Worm (Caenorhabditis elegans) whole organism, young adult: ENCODE measurements around the gene Y39A1A.31.

Experiments used
- B0019.2 ChIP-seq: fragments of 200-800 bp; sonication (Bioruptor generic); conservative IDR thresholded peaks from 2 replicates; pipeline ENCODE4 v1.3.6; 2022; ENCODE audit warnings: missing genetic modification reagents, missing genetic modification characterization, missing compliant biosample characterization
- B0035.1 ChIP-seq: sonication (generic microtip); optimal IDR thresholded peaks from 2 replicates; lab custom pipeline; 2016; ENCODE audit warnings: missing genetic modification characterization, mild to moderate bottlenecking, missing compliant biosample characterization, missing genotype, missing genetic modification reagents
- B0336.3 ChIP-seq: fragments of 200-800 bp; sonication (Bioruptor generic); IDR thresholded peaks from 2 replicates; pipeline ENCODE4 v1.3.6; 2022; ENCODE audit warnings: missing genetic modification characterization, missing compliant biosample characterization
- C06A6.2 ChIP-seq: fragments of 200-800 bp; sonication (Bioruptor generic); conservative IDR thresholded peaks from 2 replicates; pipeline ENCODE4 v1.3.6; 2022; ENCODE audit warnings: missing genetic modification characterization, missing compliant biosample characterization
- F23B12.7 ChIP-seq: sonication (generic microtip); optimal IDR thresholded peaks from 2 replicates; lab custom pipeline; 2017; ENCODE audit warnings: missing genetic modification characterization, mild to moderate bottlenecking, missing compliant biosample characterization, antibody characterized with exemption, moderate library complexity; ENCODE audit not compliant: insufficient read depth
- F33H1.4 ChIP-seq: fragments of 200-800 bp; sonication (Bioruptor generic); IDR thresholded peaks from 2 replicates; pipeline ENCODE4 v1.3.6; 2022; ENCODE audit warnings: missing genetic modification reagents, missing genetic modification characterization, missing compliant biosample characterization
- F52B5.7 ChIP-seq: sonication (generic microtip); optimal IDR thresholded peaks from 2 replicates; lab custom pipeline; 2016; ENCODE audit warnings: mild to moderate bottlenecking, missing genetic modification characterization, missing compliant biosample characterization
- F55B11.4 ChIP-seq: sonication (generic microtip); optimal IDR thresholded peaks from 2 replicates; lab custom pipeline; 2016; ENCODE audit warnings: missing compliant biosample characterization, missing genetic modification characterization, borderline replicate concordance; ENCODE audit not compliant: insufficient read depth
- K11D2.4 ChIP-seq: fragments of 200-800 bp; sonication (Bioruptor generic); IDR thresholded peaks from 2 replicates; pipeline ENCODE4 v1.3.6; 2022; ENCODE audit warnings: missing genetic modification reagents, missing genetic modification characterization, missing compliant biosample characterization
- Y79H2A.3 ChIP-seq: fragments of 200-800 bp; sonication (Bioruptor generic); conservative IDR thresholded peaks from 2 replicates; pipeline ENCODE4 v1.3.6; 2022; ENCODE audit warnings: missing genetic modification reagents, missing genetic modification characterization, missing compliant biosample characterization
- Y95B8A.8 ChIP-seq: fragments of 200-800 bp; sonication (Bioruptor generic); IDR thresholded peaks from 2 replicates; pipeline ENCODE4 v1.3.6; 2022; ENCODE audit warnings: missing genetic modification reagents, missing genetic modification characterization, missing compliant biosample characterization
- akir-1 ChIP-seq: fragments of 200-800 bp; sonication (Bioruptor generic); optimal IDR thresholded peaks from 2 replicates; lab custom pipeline; 2018; ENCODE audit warnings: mild to moderate bottlenecking, missing genetic modification characterization, moderate library complexity, missing compliant biosample characterization
- ama-1 ChIP-seq, 3 experiments: fragments of 150-350 bp in 1 of 3; sonication (generic microtip) in 2 of 3; optimal IDR thresholded peaks; 2 replicates each; lab custom pipeline; 2014 to 2018; ENCODE audit warnings: missing biosample characterization in 2 of 3, missing genetic modification characterization in 2 of 3, missing genetic modification reagents in 2 of 3
- aptf-2 ChIP-seq: fragments of 200-800 bp; sonication (Bioruptor generic); conservative IDR thresholded peaks from 2 replicates; pipeline ENCODE4 v1.3.6; 2022; ENCODE audit warnings: missing genetic modification reagents, missing genetic modification characterization, missing compliant biosample characterization
- atf-7 ChIP-seq: sonication (generic microtip); optimal IDR thresholded peaks from 2 replicates; lab custom pipeline; 2017; ENCODE audit warnings: mild to moderate bottlenecking, missing genetic modification characterization, missing compliant biosample characterization
- athp-1 ChIP-seq: sonication (generic microtip); optimal IDR thresholded peaks from 2 replicates; lab custom pipeline; 2017; ENCODE audit warnings: mild to moderate bottlenecking, missing genetic modification characterization, missing compliant biosample characterization
- bed-1 ChIP-seq: fragments of 200-800 bp; sonication (Bioruptor generic); IDR thresholded peaks from 2 replicates; pipeline ENCODE4 v1.3.6; 2022; ENCODE audit warnings: missing genetic modification reagents, missing genetic modification characterization, missing compliant biosample characterization
- bed-2 ChIP-seq: fragments of 200-800 bp; sonication (Bioruptor generic); IDR thresholded peaks from 2 replicates; pipeline ENCODE4 v1.3.6; 2022; ENCODE audit warnings: missing genetic modification reagents, missing genetic modification characterization, missing compliant biosample characterization
- cebp-2 ChIP-seq: fragments of 200-800 bp; sonication (Bioruptor generic); IDR thresholded peaks from 2 replicates; pipeline ENCODE4 v1.3.6; 2022; ENCODE audit warnings: missing genetic modification characterization, missing compliant biosample characterization
- ceh-91 ChIP-seq: fragments of 200-800 bp; sonication (Bioruptor generic); IDR thresholded peaks from 2 replicates; pipeline ENCODE4 v1.3.6; 2022; ENCODE audit warnings: missing genetic modification reagents, missing genetic modification characterization, missing compliant biosample characterization
- dpl-1 ChIP-seq: fragments of 150-350 bp; optimal IDR thresholded peaks from 2 replicates; lab custom pipeline; 2014; ENCODE audit warnings: missing biosample characterization, missing genetic modification reagents, missing genetic modification characterization
- egrh-3 ChIP-seq: fragments of 200-800 bp; sonication (Bioruptor generic); IDR thresholded peaks from 2 replicates; pipeline ENCODE4 v1.3.6; 2022; ENCODE audit warnings: missing genetic modification reagents, missing genetic modification characterization, missing compliant biosample characterization
- hlh-26 ChIP-seq: fragments of 200-800 bp; sonication (Bioruptor generic); conservative IDR thresholded peaks from 2 replicates; pipeline ENCODE4 v1.3.6; 2022; ENCODE audit warnings: missing genetic modification reagents, missing genetic modification characterization, missing compliant biosample characterization
- hmg-1.2 ChIP-seq: fragments of 200-800 bp; sonication (Bioruptor generic); IDR thresholded peaks from 2 replicates; pipeline ENCODE4 v1.3.6; 2022; ENCODE audit warnings: missing genetic modification reagents, missing genetic modification characterization, missing compliant biosample characterization
- lin-35 ChIP-seq, 3 experiments: fragments of 150-350 bp in 2 of 3; sonication (generic microtip) in 1 of 3; optimal IDR thresholded peaks; 2 replicates each; lab custom pipeline; 2014 to 2018; ENCODE audit warnings: missing biosample characterization in 3 of 3, missing genetic modification characterization in 3 of 3, missing genetic modification reagents in 3 of 3
- madf-10 ChIP-seq: sonication (generic microtip); optimal IDR thresholded peaks from 2 replicates; lab custom pipeline; 2016; ENCODE audit warnings: mild to moderate bottlenecking, missing genetic modification characterization, missing compliant biosample characterization
- madf-3 ChIP-seq: fragments of 200-800 bp; sonication (Bioruptor generic); IDR thresholded peaks from 2 replicates; pipeline ENCODE4 v1.3.6; 2022; ENCODE audit warnings: missing genetic modification reagents, missing genetic modification characterization, missing compliant biosample characterization
- madf-6 ChIP-seq: fragments of 200-800 bp; sonication (Bioruptor generic); IDR thresholded peaks from 2 replicates; pipeline ENCODE4 v1.3.6; 2022; ENCODE audit warnings: missing genetic modification reagents, missing genetic modification characterization, missing compliant biosample characterization
- mcd-1 ChIP-seq: fragments of 200-800 bp; sonication (Bioruptor generic); IDR thresholded peaks from 2 replicates; pipeline ENCODE4 v1.3.6; 2022; ENCODE audit warnings: missing genetic modification reagents, missing genetic modification characterization, missing compliant biosample characterization
- nfyb-1 ChIP-seq: fragments of 200-800 bp; sonication (Bioruptor generic); IDR thresholded peaks from 2 replicates; pipeline ENCODE4 v1.3.6; 2022; ENCODE audit warnings: missing genetic modification reagents, missing genetic modification characterization, missing compliant biosample characterization
- nhr-120 ChIP-seq: fragments of 200-800 bp; sonication (Bioruptor generic); IDR thresholded peaks from 2 replicates; pipeline ENCODE4 v1.3.6; 2022; ENCODE audit warnings: missing genetic modification characterization, missing compliant biosample characterization
- nhr-179 ChIP-seq: sonication (generic microtip); optimal IDR thresholded peaks from 2 replicates; lab custom pipeline; 2016; ENCODE audit warnings: mild to moderate bottlenecking, missing genetic modification characterization, missing compliant biosample characterization
- nhr-27 ChIP-seq: fragments of 200-800 bp; sonication (Bioruptor generic); optimal IDR thresholded peaks from 2 replicates; lab custom pipeline; 2018; ENCODE audit warnings: mild to moderate bottlenecking, missing genetic modification characterization, moderate library complexity, missing compliant biosample characterization
- nhr-80 ChIP-seq: sonication (generic microtip); optimal IDR thresholded peaks from 2 replicates; lab custom pipeline; 2016; ENCODE audit warnings: missing genetic modification characterization, missing compliant biosample characterization
- sdz-38 ChIP-seq: sonication (generic microtip); optimal IDR thresholded peaks from 2 replicates; lab custom pipeline; 2016; ENCODE audit warnings: missing genotype, missing genetic modification characterization, missing compliant biosample characterization
- snpc-4 ChIP-seq, 5 experiments: fragments of 150-350 bp in 1 of 5; sonication (generic microtip) in 4 of 5; optimal IDR thresholded peaks; 2 replicates each; lab custom pipeline; 2014 to 2018; ENCODE audit warnings: missing genetic modification characterization in 5 of 5, missing biosample characterization in 3 of 5, antibody characterized with exemption in 2 of 5, mild to moderate bottlenecking in 2 of 5, missing compliant biosample characterization in 2 of 5, missing genotype in 2 of 5, moderate library complexity in 2 of 5, missing genetic modification reagents in 1 of 5
- xnd-1 ChIP-seq: sonication (generic microtip); optimal IDR thresholded peaks from 2 replicates; lab custom pipeline; 2016; ENCODE audit warnings: missing genotype, missing genetic modification reagents, missing genetic modification characterization, missing compliant biosample characterization
- zfh-2 ChIP-seq: fragments of 200-800 bp; sonication (Bioruptor generic); conservative IDR thresholded peaks from 2 replicates; pipeline ENCODE4 v1.3.6; 2022; ENCODE audit warnings: missing genetic modification reagents, missing genetic modification characterization, missing compliant biosample characterization
- ztf-22 ChIP-seq: fragments of 200-800 bp; sonication (Bioruptor generic); optimal IDR thresholded peaks from 2 replicates; lab custom pipeline; 2018; ENCODE audit warnings: mild to moderate bottlenecking, missing genetic modification characterization, moderate library complexity, missing compliant biosample characterization
- ztf-26 ChIP-seq: sonication (generic microtip); optimal IDR thresholded peaks from 2 replicates; lab custom pipeline; 2017; ENCODE audit warnings: missing genetic modification characterization, missing compliant biosample characterization

The Y39A1A.31 gene

DNA sequence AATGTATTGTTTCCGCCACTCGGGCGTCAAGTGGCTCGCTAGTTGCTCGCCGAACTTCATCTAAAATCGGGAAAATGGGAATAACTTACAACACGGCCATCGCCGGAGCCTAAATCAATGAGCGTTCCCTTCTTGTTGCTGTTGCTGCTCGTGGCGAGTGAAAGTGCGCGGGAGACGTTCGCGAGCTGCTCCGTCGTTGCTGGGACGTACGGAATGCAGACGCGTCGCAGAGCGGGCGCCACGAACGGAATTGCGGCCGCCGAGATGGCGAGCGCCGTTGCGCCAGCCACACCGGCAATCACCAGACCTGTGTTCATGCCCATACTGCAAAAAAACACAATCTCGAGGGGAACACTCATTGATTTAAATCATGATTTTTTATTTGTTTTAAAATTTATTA, 17.5 kb upstream of the Y39A1A.31 start:
- peak; percentile 88 for TF ChIP-seq egrh-3 (GFP tag; lab: Robert Waterston, UW)
- 0 out of 2 replicates have a peak, but pooled peaks have one; percentile 31 for TF ChIP-seq hmg-1.2 (GFP tag; lab: Robert Waterston, UW)
- TF ChIP-seq hlh-26 (GFP tag; lab: Robert Waterston, UW) = no peak
- peak; percentile 84 for TF ChIP-seq zfh-2 (GFP tag; lab: Robert Waterston, UW)
- TF ChIP-seq aptf-2 (GFP tag; lab: Robert Waterston, UW) = 0 out of 2 replicates have a peak, but pooled peaks have one; percentile 16
- TF ChIP-seq ceh-91 (GFP tag; lab: Robert Waterston, UW) = 0 out of 2 replicates have a peak, but pooled peaks have one; percentile 26
- peak; percentile 3 for TF ChIP-seq athp-1 (tag; lab: Kevin White, UChicago)
- no peak for TF ChIP-seq nhr-120 (GFP tag; lab: Robert Waterston, UW)
- TF ChIP-seq madf-6 = peak; percentile 21; the same call in 1 of the 2 replicates
- TF ChIP-seq B0336.3 = peak; percentile 6; the same call in 1 of the 2 replicates
- peak; percentile 23; the same call in 1 of the 2 replicates for TF ChIP-seq mcd-1 (GFP tag; lab: Robert Waterston, UW)
- TF ChIP-seq cebp-2 (GFP tag; lab: Robert Waterston, UW) = 0 out of 2 replicates have a peak, but pooled peaks have one; percentile 43
- TF ChIP-seq nfyb-1 = peak; percentile 20; the same call in 1 of the 2 replicates
- TF ChIP-seq dpl-1 (GFP tag; lab: Kevin White, UChicago) = no peak
- TF ChIP-seq C06A6.2 (GFP tag; lab: Robert Waterston, UW) = peak; percentile 30; the same call in 1 of the 2 replicates
- TF ChIP-seq snpc-4 (GFP tag; optimal IDR thresholded peaks at IDR 0.05; lab: Kevin White, UChicago) = no peak
- no peak for TF ChIP-seq snpc-4 (tag; optimal IDR thresholded peaks at IDR 0.05; lab: Kevin White, UChicago)

DNA sequence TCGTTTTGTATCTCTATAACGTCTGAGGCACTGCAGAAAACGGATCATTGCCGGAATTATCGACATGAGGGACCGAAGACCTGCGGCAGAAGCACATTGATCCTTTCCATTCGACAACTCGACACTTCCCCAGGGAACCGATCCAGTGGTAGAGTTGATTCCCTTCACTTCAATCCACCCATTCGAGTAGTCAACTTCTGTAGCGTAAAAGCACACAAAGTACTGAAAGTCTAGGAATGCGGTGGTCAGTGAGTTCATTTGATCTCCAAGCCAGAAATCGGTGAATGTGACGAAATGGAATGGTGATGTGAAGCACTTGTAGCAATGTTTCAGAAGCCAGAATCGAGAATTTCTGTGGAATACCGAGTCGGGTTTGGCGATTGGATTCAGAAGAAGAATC, 15.5 kb upstream of the Y39A1A.31 start:
- TF ChIP-seq Y95B8A.8 (GFP tag; lab: Robert Waterston, UW) (no peak), hlh-26 (GFP tag; lab: Robert Waterston, UW) (no peak), B0035.1 (tag; lab: Kevin White, UChicago) (no peak), nhr-27 (tag; lab: Kevin White, UChicago) (no peak), madf-10 (no peak), B0019.2 (GFP tag; lab: Robert Waterston, UW) (no peak), lin-35 (GFP tag; optimal IDR thresholded peaks at IDR 0.05; lab: Kevin White, UChicago) (no peak), F52B5.7 (tag; lab: Kevin White, UChicago) (no peak), cebp-2 (GFP tag; lab: Robert Waterston, UW) (no peak), ama-1 (optimal IDR thresholded peaks at IDR 0.05; lab: Kevin White, UChicago) (no peak), ama-1 (GFP tag; optimal IDR thresholded peaks at IDR 0.05; lab: Kevin White, UChicago) (no peak), F55B11.4 (tag; lab: Kevin White, UChicago) (no peak), xnd-1 (tag; lab: Kevin White, UChicago) (no peak)

ce11 chrIII:10703833-10704232, 14.9 kb upstream of the Y39A1A.31 start:
- TF ChIP-seq F33H1.4 (GFP tag; lab: Robert Waterston, UW) (no peak), atf-7 (tag; lab: Kevin White, UChicago) (no peak), akir-1 (GFP tag; lab: Kevin White, UChicago) (no peak), sdz-38 (tag; lab: Kevin White, UChicago) (no peak), bed-1 (GFP tag; lab: Robert Waterston, UW) (no peak), ztf-22 (GFP tag; lab: Kevin White, UChicago) (no peak), F23B12.7 (no peak), bed-2 (no peak), aptf-2 (GFP tag; lab: Robert Waterston, UW) (no peak), Y79H2A.3 (no peak), nhr-179 (no peak), nhr-80 (tag; lab: Kevin White, UChicago) (no peak), madf-3 (GFP tag; lab: Robert Waterston, UW) (no peak), ztf-26 (tag; lab: Kevin White, UChicago) (no peak), K11D2.4 (GFP tag; lab: Robert Waterston, UW) (no peak)
- TF ChIP-seq, all 124 proteins: peak for 0
